Worm (Caenorhabditis elegans) whole organism, L1 larva: Measurements from ENCODE around the gene C07A9.10.

Source experiments
- aly-2 ChIP-seq: fragments of 150-350 bp; optimal IDR thresholded peaks from 2 replicates; lab custom pipeline; 2014; ENCODE audit warnings: missing biosample characterization, missing genetic modification characterization
- ceh-82 ChIP-seq, 3 experiments: fragments of 150-350 bp in 1 of 3; sonication (generic microtip) in 2 of 3; optimal IDR thresholded peaks; 2 replicates each; lab custom pipeline; 2014 to 2017; ENCODE audit warnings: missing biosample characterization in 3 of 3, missing genetic modification characterization in 3 of 3
- ces-1 ChIP-seq: fragments of 150-350 bp; optimal IDR thresholded peaks from 2 replicates; lab custom pipeline; 2014; ENCODE audit warnings: missing biosample characterization, missing genetic modification reagents, missing genetic modification characterization
- efl-1 ChIP-seq, 4 experiments: fragments of 150-350 bp; optimal IDR thresholded peaks in 3 of 4; peaks in 1 of 4; 1 replicate in 1 of 4; 2 replicates in 3 of 4; lab custom pipeline; 2014; ENCODE audit warnings: missing biosample characterization in 2 of 4, missing genetic modification characterization in 2 of 4, missing genetic modification reagents in 2 of 4
- lin-13 ChIP-seq: fragments of 150-350 bp; optimal IDR thresholded peaks from 2 replicates; lab custom pipeline; 2014; ENCODE audit warnings: missing biosample characterization, missing genetic modification reagents, missing genetic modification characterization
- nhr-12 ChIP-seq: sonication (generic microtip); optimal IDR thresholded peaks from 2 replicates; lab custom pipeline; 2017; ENCODE audit warnings: missing biosample characterization, missing genetic modification characterization
- nhr-237 ChIP-seq: fragments of 150-350 bp; optimal IDR thresholded peaks from 2 replicates; lab custom pipeline; 2014; ENCODE audit warnings: missing biosample characterization, missing genetic modification characterization
- nhr-28 ChIP-seq: fragments of 150-350 bp; optimal IDR thresholded peaks from 2 replicates; lab custom pipeline; 2014; ENCODE audit warnings: missing biosample characterization, missing genetic modification characterization
- nhr-47 ChIP-seq: sonication (generic microtip); optimal IDR thresholded peaks from 2 replicates; lab custom pipeline; 2016; ENCODE audit warnings: mild to moderate bottlenecking, missing genetic modification characterization, moderate library complexity, missing compliant biosample characterization
- snu-23 ChIP-seq: sonication (generic microtip); optimal IDR thresholded peaks from 2 replicates; lab custom pipeline; 2016; ENCODE audit warnings: missing genetic modification characterization, missing compliant biosample characterization

DNA sequence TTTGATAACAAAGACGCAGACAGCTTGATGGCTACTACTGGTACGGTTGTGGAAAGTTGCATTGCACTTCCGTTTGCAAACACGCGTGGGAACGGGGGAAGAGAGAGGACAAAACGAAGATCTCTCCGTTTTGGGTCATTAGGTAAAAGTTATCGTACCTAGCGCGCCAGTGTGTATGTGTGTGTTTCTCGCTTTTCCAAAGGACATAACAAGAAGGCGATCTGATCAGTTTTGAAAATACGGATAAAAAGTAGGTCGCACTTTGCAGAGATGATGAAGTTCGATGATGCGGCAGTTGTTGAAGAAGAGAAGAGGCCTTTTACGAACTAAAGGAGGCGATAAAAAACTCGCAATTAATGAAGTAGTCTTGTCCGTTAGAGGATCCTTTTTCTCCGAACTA lies 40.8 kb downstream of the C07A9.10 start:
- TF ChIP-seq nhr-237 (tag; lab: Kevin White, UChicago) (no peak), ceh-82 (tag; optimal IDR thresholded peaks at IDR 0.05; lab: Kevin White, UChicago) (no peak), nhr-12 (tag; lab: Kevin White, UChicago) (no peak), lin-13 (GFP tag; lab: Kevin White, UChicago) (no peak), efl-1 (optimal IDR thresholded peaks at IDR 0.05; lab: Kevin White, UChicago) (no peak), efl-1 (GFP tag; optimal IDR thresholded peaks at IDR 0.05 in 1 of 2; lab: Kevin White, UChicago) (no peak), nhr-47 (tag; lab: Kevin White, UChicago) (no peak), nhr-28 (no peak), aly-2 (no peak), ces-1 (no peak), snu-23 (GFP tag; lab: Kevin White, UChicago) (no peak)
